Fruit fly (Drosophila melanogaster): ENCODE data around the gene CG9154.

Gene CG9154

dm6 chr2L:6053874-6054469, 16.5 kb downstream of the CG9154 start, which contains the start of gene CG13995 (continued):
- TF ChIP-seq Bteb2 (GFP tag; optimal IDR thresholded peaks at IDR 0.05) (no peak), CG18599 (GFP tag; optimal IDR thresholded peaks at IDR 0.05) (peak; percentile 7), stc (GFP tag; IDR thresholded peaks at IDR 0.05) (no peak), row (GFP tag; IDR thresholded peaks at IDR 0.05) (peak; percentile 12; the same call in 1 of the 3 replicates), CG31441 (GFP tag; IDR thresholded peaks at IDR 0.05) (no peak), inv (GFP tag; IDR thresholded peaks at IDR 0.05; ENCODE audit: partially characterized antibody) (0 out of 2 replicates have a peak, but pooled peaks have one; percentile 10), CkIIα-i1 (GFP tag; IDR thresholded peaks at IDR 0.05) (no peak), CG13894 (tag; optimal IDR thresholded peaks at IDR 0.05) (peak; percentile 100), dpn (GFP tag; optimal IDR thresholded peaks at IDR 0.05) (no peak), ac (GFP tag; optimal IDR thresholded peaks at IDR 0.05) (no peak), CG14965 (GFP tag; optimal IDR thresholded peaks at IDR 0.05; ENCODE audit: borderline replicate concordance) (no peak), CG30020 (tag; optimal IDR thresholded peaks at IDR 0.05) (no peak), CG6272 (GFP tag; IDR thresholded peaks at IDR 0.05) (no peak), nom (GFP tag; optimal IDR thresholded peaks at IDR 0.05) (peak; percentile 54), CG7963 (GFP tag; IDR thresholded peaks at IDR 0.05; ENCODE audit: partially characterized antibody) (no peak), mam (GFP tag; optimal IDR thresholded peaks at IDR 0.05) (no peak), Hr51 (GFP tag; optimal IDR thresholded peaks at IDR 0.05) (peak in 1 of 2 experiments; percentile 75), CG1792 (GFP tag; optimal IDR thresholded peaks at IDR 0.05) (no peak), CG14050 (GFP tag; IDR thresholded peaks at IDR 0.05) (no peak), bowl (GFP tag; IDR thresholded peaks at IDR 0.05) (no peak), CG12659 (GFP tag; optimal IDR thresholded peaks at IDR 0.05) (no peak), CG1024 (GFP tag; IDR thresholded peaks at IDR 0.05) (no peak), CG12299 (tag; optimal IDR thresholded peaks at IDR 0.05) (no peak), Dip2 (GFP tag; IDR thresholded peaks at IDR 0.05) (no peak), cg (GFP tag; optimal IDR thresholded peaks at IDR 0.05) (peak; percentile 57), CG3281 (GFP tag; optimal IDR thresholded peaks at IDR 0.05) (no peak), en (GFP tag; optimal IDR thresholded peaks at IDR 0.05) (no peak), CG32767 (GFP tag; IDR thresholded peaks at IDR 0.05) (0 out of 2 replicates have a peak, but pooled peaks have one; percentile 26), CG18011 (GFP tag; optimal IDR thresholded peaks at IDR 0.05) (no peak), seq (GFP tag; IDR thresholded peaks at IDR 0.05) (peak; percentile 31; the same call in 1 of the 2 replicates), Max (GFP tag; optimal IDR thresholded peaks at IDR 0.05) (no peak), HLHmδ (GFP tag; optimal IDR thresholded peaks at IDR 0.05) (no peak), Spps (tag; optimal IDR thresholded peaks at IDR 0.05) (no peak), CG9215 (GFP tag; IDR thresholded peaks at IDR 0.05) (no peak), CG32772 (GFP tag; IDR thresholded peaks at IDR 0.05) (no peak), grau (tag; optimal IDR thresholded peaks at IDR 0.05) (peak; percentile 60), sisA (GFP tag; IDR thresholded peaks at IDR 0.05) (no peak), Rfx (GFP tag; IDR thresholded peaks at IDR 0.05) (no peak), PHDP (tag; optimal IDR thresholded peaks at IDR 0.05) (no peak), ase (GFP tag; IDR thresholded peaks at IDR 0.05) (0 out of 3 replicates have a peak, but pooled peaks have one; percentile 36), Adf1 (GFP tag; IDR thresholded peaks at IDR 0.05) (peak; percentile 14; the same call in 1 of the 2 replicates), NC2α (GFP tag; optimal IDR thresholded peaks at IDR 0.05) (no peak)
